Fruit fly (Drosophila melanogaster) whole organism, wandering third instar larva: ENCODE data around the gene Rbp4.

ENCODE experiments used
- Abd-B ChIP-seq: fragments of >200 bp; optimal IDR thresholded peaks from 2 replicates; lab custom pipeline; 2017; ENCODE audit warnings: missing biosample characterization, missing genetic modification characterization
- Hr78 ChIP-seq: fragments of >200 bp; optimal IDR thresholded peaks from 2 replicates; lab custom pipeline; 2017; ENCODE audit warnings: missing biosample characterization, missing genetic modification characterization
- Myc ChIP-seq: fragments of >200 bp; optimal IDR thresholded peaks from 2 replicates; lab custom pipeline; 2017
- N ChIP-seq: fragments of >200 bp; optimal IDR thresholded peaks from 2 replicates; lab custom pipeline; 2018; ENCODE audit warnings: missing biosample characterization, missing external identifiers, missing genetic modification characterization
- OdsH ChIP-seq: fragments of 200-800 bp; sonication (Bioruptor generic); optimal IDR thresholded peaks from 2 replicates; lab custom pipeline; 2016; ENCODE audit warnings: missing biosample characterization, mild to moderate bottlenecking, missing genetic modification characterization
- lola ChIP-seq: fragments of >200 bp; optimal IDR thresholded peaks from 2 replicates; lab custom pipeline; 2017; ENCODE audit warnings: missing biosample characterization, missing genetic modification characterization
- psq ChIP-seq: fragments of 200-800 bp; sonication (Bioruptor generic); optimal IDR thresholded peaks from 3 replicates; lab custom pipeline; 2017; ENCODE audit warnings: missing biosample characterization, mild to moderate bottlenecking, missing genetic modification characterization, moderate library complexity
- usp ChIP-seq: fragments of >200 bp; optimal IDR thresholded peaks from 2 replicates; lab custom pipeline; 2017; ENCODE audit warnings: missing biosample characterization, missing genetic modification characterization

- TF ChIP-seq lola (GFP tag; lab: Kevin White, UChicago) (no peak), Myc (lab: Kevin White, UChicago) (peak; percentile 64), Abd-B (GFP tag; lab: Kevin White, UChicago) (no peak), OdsH (peak; percentile 31), psq (GFP tag; lab: Kevin White, UChicago) (peak; percentile 85), N (peak; percentile 17), Hr78 (no peak), usp (GFP tag; lab: Kevin White, UChicago) (no peak)
These were observed 11.2 kb downstream of the Rbp4 start for dm6 chr3R:13644778-13645660.
